Worm (Caenorhabditis elegans): Measurements from ENCODE around the gene spig-3.

- TF ChIP-seq him-1 (tag; optimal IDR thresholded peaks at IDR 0.05) (no peak), W03F9.2 (tag; optimal IDR thresholded peaks at IDR 0.05) (no peak)
These were observed 32.0 kb downstream of the spig-3 start for ce11 chrV:14267326-14267942.
